Fruit fly (Drosophila melanogaster) whole organism, embryonic: ENCODE results near the gene CG15423.

Experiments
- Awh ChIP-seq: fragments of 200-800 bp; sonication (Bioruptor generic); IDR thresholded peaks from 2 replicates; pipeline ENCODE4, ENCODE4 v1.3.6; 2022; ENCODE audit warnings: missing biosample characterization, missing genetic modification characterization
- B-H1 ChIP-seq: fragments of 200-800 bp; sonication (Bioruptor generic); IDR thresholded peaks from 3 replicates; pipeline ENCODE4 v1.3.6; 2022; ENCODE audit warnings: missing biosample characterization, missing genetic modification characterization
- Bdp1 ChIP-seq: fragments of 200-800 bp; sonication (Bioruptor generic); optimal IDR thresholded peaks from 3 replicates; lab custom pipeline; 2016; ENCODE audit warnings: missing biosample characterization, missing genetic modification characterization
- BtbVII ChIP-seq: fragments of 200-800 bp; sonication (Bioruptor generic); optimal IDR thresholded peaks from 3 replicates; lab custom pipeline; 2017; ENCODE audit warnings: missing biosample characterization, mild to moderate bottlenecking, missing genetic modification characterization
- Bteb2 ChIP-seq: fragments of 200-800 bp; sonication (Bioruptor generic); optimal IDR thresholded peaks from 2 replicates; lab custom pipeline; 2016; ENCODE audit warnings: missing biosample characterization, missing genetic modification characterization
- C15 ChIP-seq: fragments of 200-800 bp; sonication (Bioruptor generic); IDR thresholded peaks from 3 replicates; pipeline ENCODE4 v1.3.6; 2022; ENCODE audit warnings: missing biosample characterization, missing genetic modification characterization
- CG10543 ChIP-seq: fragments of 200-800 bp; sonication (Bioruptor generic); optimal IDR thresholded peaks from 3 replicates; lab custom pipeline; 2017; ENCODE audit warnings: missing biosample characterization, mild to moderate bottlenecking, missing genetic modification characterization, moderate library complexity
- CG11560 ChIP-seq: fragments of 200-800 bp; sonication (Bioruptor generic); IDR thresholded peaks from 3 replicates; pipeline ENCODE4 v1.3.6; 2022; ENCODE audit warnings: missing biosample characterization, missing genetic modification characterization
- CG13775 ChIP-seq: fragments of 200-800 bp; sonication (Bioruptor generic); optimal IDR thresholded peaks from 3 replicates; lab custom pipeline; 2017; ENCODE audit warnings: missing biosample characterization, mild to moderate bottlenecking, missing genetic modification characterization
- CG15601 ChIP-seq: fragments of 200-800 bp; sonication (Bioruptor generic); optimal IDR thresholded peaks from 3 replicates; lab custom pipeline; 2019; ENCODE audit warnings: missing biosample characterization, mild to moderate bottlenecking, missing genetic modification characterization, moderate library complexity
- CG1602 ChIP-seq: fragments of 200-800 bp; sonication (Bioruptor generic); optimal IDR thresholded peaks from 3 replicates; lab custom pipeline; 2016; ENCODE audit warnings: missing biosample characterization, missing genetic modification characterization
- CG17829 ChIP-seq: fragments of 200-800 bp; optimal IDR thresholded peaks from 2 replicates; lab custom pipeline; 2019; ENCODE audit warnings: missing biosample characterization, mild to moderate bottlenecking, missing genetic modification characterization, moderate library complexity
- CG1832 ChIP-seq: fragments of 200-800 bp; sonication (Bioruptor generic); optimal IDR thresholded peaks from 2 replicates; lab custom pipeline; 2017; ENCODE audit warnings: missing biosample characterization, mild to moderate bottlenecking, missing genetic modification characterization, inconsistent platforms
- CG2875 ChIP-seq: fragments of 200-800 bp; sonication (Bioruptor generic); optimal IDR thresholded peaks from 2 replicates; lab custom pipeline; 2017; ENCODE audit warnings: missing biosample characterization, mild to moderate bottlenecking, missing genetic modification characterization, missing genetic modification reagents
- CG31365 ChIP-seq: fragments of 200-800 bp; sonication (Bioruptor generic); optimal IDR thresholded peaks from 2 replicates; lab custom pipeline; 2018; ENCODE audit warnings: missing biosample characterization, mild to moderate bottlenecking, missing genetic modification characterization
- CG31388 ChIP-seq: fragments of 200-800 bp; sonication (Bioruptor generic); optimal IDR thresholded peaks from 2 replicates; lab custom pipeline; 2016; ENCODE audit warnings: missing biosample characterization, missing genetic modification characterization
- CG31441 ChIP-seq: fragments of 200-800 bp; sonication (Bioruptor generic); IDR thresholded peaks from 2 replicates; pipeline ENCODE4 v1.3.6; 2022; ENCODE audit warnings: missing biosample characterization, missing genetic modification characterization
- CG4282 ChIP-seq: fragments of 200-800 bp; sonication (Bioruptor generic); optimal IDR thresholded peaks from 2 replicates; lab custom pipeline; 2016; ENCODE audit warnings: missing biosample characterization, missing genetic modification characterization
- CG4404 ChIP-seq: fragments of 200-800 bp; sonication (Bioruptor generic); IDR thresholded peaks from 2 replicates; pipeline ENCODE4 v1.3.6; 2022; ENCODE audit warnings: missing biosample characterization, missing genetic modification characterization
- CG4424 ChIP-seq: fragments of 200-800 bp; sonication (Bioruptor generic); optimal IDR thresholded peaks from 3 replicates; lab custom pipeline; 2016; ENCODE audit warnings: missing biosample characterization, missing genetic modification characterization
- CG7839 ChIP-seq: fragments of 200-800 bp; sonication (Bioruptor generic); optimal IDR thresholded peaks from 3 replicates; lab custom pipeline; 2018; ENCODE audit warnings: missing biosample characterization, mild to moderate bottlenecking, missing genetic modification characterization, moderate library complexity
- CG8765 ChIP-seq: fragments of 200-800 bp; sonication (Bioruptor generic); IDR thresholded peaks from 2 replicates; pipeline ENCODE4 v1.3.6; 2022; ENCODE audit warnings: missing biosample characterization, missing genetic modification characterization
- CG9215 ChIP-seq: fragments of 200-800 bp; sonication (Bioruptor generic); IDR thresholded peaks from 2 replicates; pipeline ENCODE4 v1.3.6; 2022; ENCODE audit warnings: missing biosample characterization, missing genetic modification characterization
- Deaf1 ChIP-seq: fragments of 200-800 bp; optimal IDR thresholded peaks from 3 replicates; lab custom pipeline; 2019; ENCODE audit warnings: missing biosample characterization, mild to moderate bottlenecking, missing genetic modification characterization, moderate library complexity
- Dip2 ChIP-seq: fragments of 200-800 bp; sonication (Bioruptor generic); IDR thresholded peaks from 2 replicates; pipeline ENCODE4 v1.3.6; 2022; ENCODE audit warnings: missing biosample characterization, missing genetic modification characterization
- Doc3 ChIP-seq: fragments of 200-800 bp; sonication (Bioruptor generic); IDR thresholded peaks from 3 replicates; pipeline ENCODE4 v1.3.6; 2022; ENCODE audit warnings: missing biosample characterization, missing genetic modification characterization; ENCODE audit not compliant: partially characterized antibody
- E2f2 ChIP-seq: fragments of 200-800 bp; sonication (Bioruptor generic); IDR thresholded peaks from 2 replicates; pipeline ENCODE4 v1.3.6; 2022; ENCODE audit warnings: missing biosample characterization, missing genetic modification characterization
- HLH54F ChIP-seq: fragments of 200-800 bp; sonication (Bioruptor generic); optimal IDR thresholded peaks from 3 replicates; lab custom pipeline; 2016; ENCODE audit warnings: missing biosample characterization, missing genetic modification characterization
- Hr3 ChIP-seq: fragments of 200-800 bp; sonication (Bioruptor generic); optimal IDR thresholded peaks from 3 replicates; lab custom pipeline; 2016; ENCODE audit warnings: missing biosample characterization, missing genetic modification characterization
- Hr51 ChIP-seq, 2 experiments: fragments of 200-800 bp; sonication (Bioruptor generic); optimal IDR thresholded peaks; 2 replicates in 1 of 2; 3 replicates in 1 of 2; lab custom pipeline; 2016 to 2018; ENCODE audit warnings: missing biosample characterization in 2 of 2, missing genetic modification characterization in 2 of 2, mild to moderate bottlenecking in 1 of 2, moderate library complexity in 1 of 2
- Hsf ChIP-seq: fragments of 200-800 bp; sonication (Bioruptor generic); optimal IDR thresholded peaks from 3 replicates; lab custom pipeline; 2016; ENCODE audit warnings: missing biosample characterization, missing genetic modification characterization
- Mad ChIP-seq: fragments of 200-800 bp; sonication (Bioruptor generic); optimal IDR thresholded peaks from 2 replicates; lab custom pipeline; 2016; ENCODE audit warnings: missing biosample characterization, missing genetic modification characterization
- Meics ChIP-seq: fragments of 200-800 bp; sonication (Bioruptor generic); optimal IDR thresholded peaks from 2 replicates; lab custom pipeline; 2017; ENCODE audit warnings: missing biosample characterization, mild to moderate bottlenecking, missing genetic modification characterization
- Nf-YC ChIP-seq: fragments of 200-800 bp; optimal IDR thresholded peaks from 3 replicates; lab custom pipeline; 2019; ENCODE audit warnings: missing biosample characterization, mild to moderate bottlenecking, missing genetic modification characterization, moderate library complexity
- Oli ChIP-seq: fragments of 200-800 bp; sonication (Bioruptor generic); optimal IDR thresholded peaks from 2 replicates; lab custom pipeline; 2018; ENCODE audit warnings: missing biosample characterization, mild to moderate bottlenecking, missing genetic modification characterization, moderate library complexity
- YL-1 ChIP-seq: fragments of 200-800 bp; sonication (Bioruptor generic); optimal IDR thresholded peaks from 3 replicates; lab custom pipeline; 2017; ENCODE audit warnings: missing biosample characterization, mild to moderate bottlenecking, missing genetic modification characterization
- ac ChIP-seq: fragments of 200-800 bp; sonication (Bioruptor generic); optimal IDR thresholded peaks from 3 replicates; lab custom pipeline; 2017; ENCODE audit warnings: missing biosample characterization, mild to moderate bottlenecking, missing genetic modification characterization
- chm ChIP-seq: fragments of 200-800 bp; sonication (Bioruptor generic); IDR thresholded peaks from 2 replicates; pipeline ENCODE4 v1.3.6; 2022; ENCODE audit warnings: missing biosample characterization, missing genetic modification characterization
- dan ChIP-seq: fragments of 200-800 bp; sonication (Bioruptor generic); IDR thresholded peaks from 2 replicates; pipeline ENCODE4 v1.3.6; 2022; ENCODE audit warnings: missing biosample characterization, missing genetic modification characterization
- dmrt99B ChIP-seq: fragments of 200-800 bp; sonication (Bioruptor generic); optimal IDR thresholded peaks from 2 replicates; lab custom pipeline; 2018; ENCODE audit warnings: missing biosample characterization, mild to moderate bottlenecking, missing genetic modification characterization, moderate library complexity
- eyg ChIP-seq: fragments of 200-800 bp; sonication (Bioruptor generic); optimal IDR thresholded peaks from 3 replicates; lab custom pipeline; 2016; ENCODE audit warnings: missing biosample characterization, missing genetic modification characterization
- fd102C ChIP-seq: fragments of 200-800 bp; sonication (Bioruptor generic); optimal IDR thresholded peaks from 2 replicates; lab custom pipeline; 2018; ENCODE audit warnings: missing biosample characterization, mild to moderate bottlenecking, missing genetic modification characterization, moderate library complexity
- hb ChIP-seq: fragments of 200-800 bp; sonication (Bioruptor generic); IDR thresholded peaks from 3 replicates; pipeline ENCODE4 v1.3.6; 2022; ENCODE audit warnings: missing biosample characterization, missing genetic modification characterization; ENCODE audit not compliant: partially characterized antibody
- insv ChIP-seq, 2 experiments: fragments of 200-800 bp; sonication (Bioruptor generic); optimal IDR thresholded peaks; 3 replicates each; lab custom pipeline; 2016 to 2018; ENCODE audit warnings: missing biosample characterization in 2 of 2, missing genetic modification characterization in 2 of 2
- jumu ChIP-seq: fragments of 200-800 bp; sonication (Bioruptor generic); optimal IDR thresholded peaks from 3 replicates; lab custom pipeline; 2016; ENCODE audit warnings: missing biosample characterization, missing genetic modification characterization
- klu ChIP-seq: fragments of 200-800 bp; sonication (Bioruptor generic); IDR thresholded peaks from 2 replicates; pipeline ENCODE4 v1.3.6; 2022; ENCODE audit warnings: missing biosample characterization, missing genetic modification characterization
- onecut ChIP-seq: fragments of 200-800 bp; sonication (Bioruptor generic); IDR thresholded peaks from 2 replicates; pipeline ENCODE4 v1.3.6; 2022; ENCODE audit warnings: missing biosample characterization, missing genetic modification characterization
- org-1 ChIP-seq: fragments of 200-800 bp; sonication (Bioruptor generic); optimal IDR thresholded peaks from 2 replicates; lab custom pipeline; 2017; ENCODE audit warnings: missing biosample characterization, missing genetic modification characterization
- pita ChIP-seq: fragments of 200-800 bp; sonication (Bioruptor generic); optimal IDR thresholded peaks from 2 replicates; lab custom pipeline; 2017; ENCODE audit warnings: missing biosample characterization, mild to moderate bottlenecking, missing genetic modification characterization
- shn ChIP-seq: fragments of 200-800 bp; sonication (Bioruptor generic); optimal IDR thresholded peaks from 3 replicates; lab custom pipeline; 2016; ENCODE audit warnings: missing biosample characterization, missing genetic modification characterization
- tio ChIP-seq: fragments of 200-800 bp; sonication (Bioruptor generic); optimal IDR thresholded peaks from 2 replicates; lab custom pipeline; 2017; ENCODE audit warnings: missing biosample characterization, missing genetic modification characterization, inconsistent platforms
- vnd ChIP-seq: fragments of 200-800 bp; sonication (Bioruptor generic); IDR thresholded peaks from 3 replicates; pipeline ENCODE4 v1.3.6; 2022; ENCODE audit warnings: missing biosample characterization, missing genetic modification characterization; ENCODE audit not compliant: partially characterized antibody
- zf30C ChIP-seq: fragments of 200-800 bp; sonication (Bioruptor generic); optimal IDR thresholded peaks from 3 replicates; lab custom pipeline; 2018; ENCODE audit warnings: missing biosample characterization, mild to moderate bottlenecking, missing genetic modification characterization

CG15423 gene

dm6 chr2L:4012089-4012488, 6.2 kb downstream of the CG15423 start (continued):
- no peak for TF ChIP-seq Hr3 (GFP tag; lab: Kevin White, UChicago)
- TF ChIP-seq org-1 = no peak
- no peak for TF ChIP-seq CG15601 (tag; lab: Kevin White, UChicago)
- TF ChIP-seq Meics (GFP tag; lab: Kevin White, UChicago) = no peak
- no peak for TF ChIP-seq HLH54F (GFP tag; lab: Kevin White, UChicago)
- no peak for TF ChIP-seq Deaf1 (tag; lab: Kevin White, UChicago)
- TF ChIP-seq tio (GFP tag; lab: Kevin White, UChicago) = no peak
- no peak for TF ChIP-seq klu
- no peak for TF ChIP-seq Bteb2 (GFP tag; lab: Kevin White, UChicago)
- no peak for TF ChIP-seq CG1832 (GFP tag; lab: Kevin White, UChicago)
- no peak for TF ChIP-seq CG4282 (GFP tag; lab: Kevin White, UChicago)
- TF ChIP-seq CG2875 = no peak
- TF ChIP-seq CG9215 (GFP tag; lab: Robert Waterston, UW) = no peak
- TF ChIP-seq hb (GFP tag; lab: Robert Waterston, UW) = no peak
- no peak for TF ChIP-seq C15 (GFP tag; lab: Robert Waterston, UW)
- TF ChIP-seq eyg = no peak
- no peak for TF ChIP-seq vnd (GFP tag; lab: Robert Waterston, UW)
- no peak for TF ChIP-seq Oli (tag; lab: Kevin White, UChicago)
- peak; percentile 21; the same call in 1 of the 3 replicates for TF ChIP-seq B-H1
- TF ChIP-seq CG10543 (GFP tag; lab: Kevin White, UChicago) = no peak
- TF ChIP-seq ac = no peak
- no peak for TF ChIP-seq fd102C
- TF ChIP-seq dmrt99B (tag; lab: Kevin White, UChicago) = peak; percentile 33
- no peak for TF ChIP-seq Mad (GFP tag; lab: Kevin White, UChicago)
- TF ChIP-seq Doc3 = no peak
- TF ChIP-seq CG11560 (tag; lab: Robert Waterston, UW) = no peak
- peak in 1 of 2 experiments; percentile 26 for TF ChIP-seq Hr51 (GFP tag; optimal IDR thresholded peaks at IDR 0.05; lab: Kevin White, UChicago)
- TF ChIP-seq pita (GFP tag; lab: Kevin White, UChicago) = no peak
- TF ChIP-seq CG8765 = no peak
- no peak for TF ChIP-seq BtbVII
- no peak for TF ChIP-seq chm (GFP tag; lab: Robert Waterston, UW)
- TF ChIP-seq zf30C (GFP tag; lab: Kevin White, UChicago) = no peak
- TF ChIP-seq Dip2 (GFP tag; lab: Robert Waterston, UW) = no peak
- TF ChIP-seq YL-1 (GFP tag; lab: Kevin White, UChicago) = no peak
- no peak for TF ChIP-seq CG17829 (tag; lab: Kevin White, UChicago)
- no peak for TF ChIP-seq CG31388 (GFP tag; lab: Kevin White, UChicago)
- no peak for TF ChIP-seq Awh (GFP tag; lab: Robert Waterston, UW)
- TF ChIP-seq CG1602 (GFP tag; lab: Kevin White, UChicago) = no peak
- no peak for TF ChIP-seq dan (GFP tag; lab: Robert Waterston, UW)
- TF ChIP-seq insv (GFP tag; optimal IDR thresholded peaks at IDR 0.05; lab: Kevin White, UChicago) = no peak
- TF ChIP-seq CG7839 (tag; lab: Kevin White, UChicago) = peak; percentile 41
- TF ChIP-seq CG31441 = no peak
- TF ChIP-seq CG4404 (GFP tag; lab: Robert Waterston, UW) = no peak
- TF ChIP-seq CG4424 (GFP tag; lab: Kevin White, UChicago) = no peak
- TF ChIP-seq E2f2 (GFP tag; lab: Robert Waterston, UW) = no peak
- no peak for TF ChIP-seq Bdp1
- TF ChIP-seq Hsf (GFP tag; lab: Kevin White, UChicago) = no peak
- no peak for TF ChIP-seq CG13775 (GFP tag; lab: Kevin White, UChicago)
- TF ChIP-seq jumu = no peak
- TF ChIP-seq shn (GFP tag; lab: Kevin White, UChicago) = no peak
- TF ChIP-seq CG31365 (tag; lab: Kevin White, UChicago) = no peak
- no peak for TF ChIP-seq onecut (GFP tag; lab: Robert Waterston, UW)
- no peak for TF ChIP-seq Nf-YC (tag; lab: Kevin White, UChicago)
